Fruit fly (Drosophila melanogaster) whole organism, embryonic: Measurements from ENCODE around the gene CG43638.

ENCODE experiments used
- Bgb ChIP-seq: fragments of 200-800 bp; sonication (Bioruptor generic); IDR thresholded peaks from 2 replicates; pipeline ENCODE4 v1.3.6; 2022; ENCODE audit warnings: missing biosample characterization, missing genetic modification characterization; ENCODE audit not compliant: partially characterized antibody
- CG10147 ChIP-seq: fragments of 200-800 bp; sonication (Bioruptor generic); optimal IDR thresholded peaks from 2 replicates; lab custom pipeline; 2019; ENCODE audit warnings: missing biosample characterization, mild to moderate bottlenecking, missing genetic modification characterization, moderate library complexity
- CG10321 ChIP-seq: fragments of 200-800 bp; sonication (Bioruptor generic); IDR thresholded peaks from 2 replicates; pipeline ENCODE4 v1.3.6; 2022; ENCODE audit warnings: missing biosample characterization, missing genetic modification characterization
- CG11247 ChIP-seq: fragments of 200-800 bp; sonication (Bioruptor generic); IDR thresholded peaks from 2 replicates; pipeline ENCODE4 v1.3.6; 2022; ENCODE audit warnings: missing biosample characterization, missing genetic modification characterization
- CG11398 ChIP-seq: fragments of 200-800 bp; sonication (Bioruptor generic); optimal IDR thresholded peaks from 2 replicates; lab custom pipeline; 2016; ENCODE audit warnings: missing biosample characterization, missing genetic modification characterization
- CG11696 ChIP-seq: fragments of 200-800 bp; sonication (Bioruptor generic); IDR thresholded peaks from 2 replicates; pipeline ENCODE4 v1.3.6; 2022; ENCODE audit warnings: missing biosample characterization, missing genetic modification characterization
- CG13123 ChIP-seq: fragments of 200-800 bp; sonication (Bioruptor generic); optimal IDR thresholded peaks from 2 replicates; lab custom pipeline; 2016; ENCODE audit warnings: missing biosample characterization, missing genetic modification characterization
- CG13296 ChIP-seq: fragments of 200-800 bp; sonication (Bioruptor generic); optimal IDR thresholded peaks from 3 replicates; lab custom pipeline; 2018; ENCODE audit warnings: missing biosample characterization, mild to moderate bottlenecking, missing genetic modification characterization
- CG14050 ChIP-seq: fragments of 200-800 bp; sonication (Bioruptor generic); IDR thresholded peaks from 3 replicates; pipeline ENCODE4 v1.3.6; 2022; ENCODE audit warnings: missing biosample characterization, missing genetic modification characterization
- CG14860 ChIP-seq: fragments of 200-800 bp; sonication (Bioruptor generic); IDR thresholded peaks from 3 replicates; pipeline ENCODE4 v1.3.6; 2022; ENCODE audit warnings: missing biosample characterization, missing genetic modification characterization; ENCODE audit not compliant: partially characterized antibody
- CG14965 ChIP-seq: fragments of 200-800 bp; sonication (Bioruptor generic); optimal IDR thresholded peaks from 2 replicates; lab custom pipeline; 2016; ENCODE audit warnings: missing biosample characterization, missing genetic modification characterization, borderline replicate concordance
- CG18011 ChIP-seq: fragments of 200-800 bp; sonication (Bioruptor generic); optimal IDR thresholded peaks from 2 replicates; lab custom pipeline; 2017; ENCODE audit warnings: missing biosample characterization, missing genetic modification characterization, mild to moderate bottlenecking, moderate library complexity, missing genotype
- CG18599 ChIP-seq: fragments of 200-800 bp; sonication (Bioruptor generic); optimal IDR thresholded peaks from 3 replicates; lab custom pipeline; 2017; ENCODE audit warnings: missing biosample characterization, missing genetic modification characterization, mild to moderate bottlenecking, moderate library complexity, missing genetic modification reagents
- CG31365 ChIP-seq: fragments of 200-800 bp; sonication (Bioruptor generic); optimal IDR thresholded peaks from 2 replicates; lab custom pipeline; 2018; ENCODE audit warnings: missing biosample characterization, mild to moderate bottlenecking, missing genetic modification characterization
- CG3838 ChIP-seq: fragments of 200-800 bp; sonication (Bioruptor generic); optimal IDR thresholded peaks from 3 replicates; lab custom pipeline; 2016; ENCODE audit warnings: missing biosample characterization, missing genetic modification characterization
- CG4617 ChIP-seq: fragments of 200-800 bp; sonication (Bioruptor generic); optimal IDR thresholded peaks from 3 replicates; lab custom pipeline; 2016; ENCODE audit warnings: missing biosample characterization, missing genetic modification characterization, borderline replicate concordance
- CG6272 ChIP-seq: fragments of 200-800 bp; sonication (Bioruptor generic); IDR thresholded peaks from 2 replicates; pipeline ENCODE4 v1.3.6; 2022; ENCODE audit warnings: missing biosample characterization, missing genetic modification characterization
- CG6813 ChIP-seq: fragments of 200-800 bp; sonication (Bioruptor generic); optimal IDR thresholded peaks from 2 replicates; lab custom pipeline; 2017; ENCODE audit warnings: missing biosample characterization, missing genetic modification characterization, mild to moderate bottlenecking, moderate library complexity, missing genetic modification reagents
- CG7271 ChIP-seq: fragments of 200-800 bp; sonication (Bioruptor generic); optimal IDR thresholded peaks from 2 replicates; lab custom pipeline; 2018; ENCODE audit warnings: missing biosample characterization, mild to moderate bottlenecking, missing genetic modification characterization, moderate library complexity
- CG9609 ChIP-seq: fragments of 200-800 bp; sonication (Bioruptor generic); optimal IDR thresholded peaks from 3 replicates; lab custom pipeline; 2016; ENCODE audit warnings: missing biosample characterization, missing genetic modification characterization
- CG9727 ChIP-seq: fragments of 200-800 bp; sonication (Bioruptor generic); optimal IDR thresholded peaks from 3 replicates; lab custom pipeline; 2017; ENCODE audit warnings: missing biosample characterization, mild to moderate bottlenecking, missing genetic modification characterization
- CoRest ChIP-seq: fragments of 200-800 bp; sonication (Bioruptor generic); optimal IDR thresholded peaks from 3 replicates; lab custom pipeline; 2018; ENCODE audit warnings: missing biosample characterization, mild to moderate bottlenecking, missing genetic modification characterization, moderate library complexity
- Hmr ChIP-seq: fragments of 200-800 bp; sonication (Bioruptor generic); optimal IDR thresholded peaks from 3 replicates; lab custom pipeline; 2017; ENCODE audit warnings: mild to moderate bottlenecking, missing biosample characterization, missing genetic modification reagents, missing genetic modification characterization
- Lpt ChIP-seq: fragments of >200 bp; optimal IDR thresholded peaks from 2 replicates; lab custom pipeline; 2018; ENCODE audit warnings: missing biosample characterization, missing genetic modification characterization
- Med ChIP-seq: fragments of 200-800 bp; sonication (Bioruptor generic); peaks from one replicate; lab custom pipeline; 2016; ENCODE audit warnings: missing biosample characterization, missing genetic modification characterization, mild to moderate bottlenecking, inconsistent platforms, moderate library complexity
- Mrtf ChIP-seq: fragments of 200-800 bp; sonication (Bioruptor generic); IDR thresholded peaks from 3 replicates; pipeline ENCODE4 v1.3.6; 2022; ENCODE audit warnings: missing biosample characterization, missing genetic modification characterization
- NC2β ChIP-seq: fragments of 200-800 bp; sonication (Bioruptor generic); optimal IDR thresholded peaks from 2 replicates; lab custom pipeline; 2016; ENCODE audit warnings: missing biosample characterization, missing genetic modification characterization
- Nf-YB ChIP-seq: fragments of 200-800 bp; sonication (Bioruptor generic); optimal IDR thresholded peaks from 3 replicates; lab custom pipeline; 2019; ENCODE audit warnings: missing biosample characterization, mild to moderate bottlenecking, missing genetic modification characterization, moderate library complexity
- Side ChIP-seq: fragments of 200-800 bp; sonication (Bioruptor generic); optimal IDR thresholded peaks from 2 replicates; lab custom pipeline; 2016; ENCODE audit warnings: missing biosample characterization, missing genetic modification characterization
- Sox100B ChIP-seq: fragments of 200-800 bp; sonication (Bioruptor generic); optimal IDR thresholded peaks from 3 replicates; lab custom pipeline; 2018; ENCODE audit warnings: missing biosample characterization, mild to moderate bottlenecking, missing genetic modification characterization
- Spps ChIP-seq: fragments of 200-800 bp; sonication (Bioruptor generic); optimal IDR thresholded peaks from 2 replicates; lab custom pipeline; 2018; ENCODE audit warnings: missing biosample characterization, mild to moderate bottlenecking, missing genetic modification characterization
- btn ChIP-seq: fragments of 200-800 bp; sonication (Bioruptor generic); optimal IDR thresholded peaks from 2 replicates; lab custom pipeline; 2016; ENCODE audit warnings: missing biosample characterization, missing genetic modification characterization
- cad ChIP-seq: fragments of >200 bp; optimal IDR thresholded peaks from 2 replicates; lab custom pipeline; 2017; ENCODE audit warnings: missing biosample characterization, missing genetic modification characterization
- crc ChIP-seq: fragments of 200-800 bp; sonication (Bioruptor generic); optimal IDR thresholded peaks from 2 replicates; lab custom pipeline; 2016; ENCODE audit warnings: missing biosample characterization, missing genetic modification characterization
- crol ChIP-seq: fragments of 200-800 bp; sonication (Bioruptor generic); IDR thresholded peaks from 2 replicates; pipeline ENCODE4 v1.3.6; 2022; ENCODE audit warnings: missing biosample characterization, missing genetic modification characterization
- disco-r ChIP-seq: fragments of 200-800 bp; sonication (Bioruptor generic); optimal IDR thresholded peaks from 2 replicates; lab custom pipeline; 2016; ENCODE audit warnings: missing biosample characterization, missing genetic modification characterization
- dmrt99B ChIP-seq: fragments of 200-800 bp; sonication (Bioruptor generic); optimal IDR thresholded peaks from 2 replicates; lab custom pipeline; 2018; ENCODE audit warnings: missing biosample characterization, mild to moderate bottlenecking, missing genetic modification characterization, moderate library complexity
- exex ChIP-seq: fragments of 200-800 bp; sonication (Bioruptor generic); optimal IDR thresholded peaks from 4 replicates; lab custom pipeline; 2018; ENCODE audit warnings: missing biosample characterization, mild to moderate bottlenecking, missing genetic modification characterization, moderate library complexity
- her ChIP-seq: fragments of 200-800 bp; sonication (Bioruptor generic); optimal IDR thresholded peaks from 2 replicates; lab custom pipeline; 2016; ENCODE audit warnings: missing biosample characterization, missing genetic modification characterization
- jing ChIP-seq: fragments of 200-800 bp; sonication (Bioruptor generic); optimal IDR thresholded peaks from 2 replicates; lab custom pipeline; 2018; ENCODE audit warnings: missing biosample characterization, mild to moderate bottlenecking, missing genetic modification characterization
- knrl ChIP-seq: fragments of 200-800 bp; sonication (Bioruptor generic); IDR thresholded peaks from 3 replicates; pipeline ENCODE4 v1.3.6; 2022; ENCODE audit warnings: missing biosample characterization, missing genetic modification characterization; ENCODE audit not compliant: partially characterized antibody
- lbe ChIP-seq: fragments of 200-800 bp; sonication (Bioruptor generic); optimal IDR thresholded peaks from 2 replicates; lab custom pipeline; 2016; ENCODE audit warnings: missing biosample characterization, mild to moderate bottlenecking, missing genetic modification characterization
- pzg ChIP-seq: fragments of 200-800 bp; sonication (Bioruptor generic); optimal IDR thresholded peaks from 3 replicates; lab custom pipeline; 2018; ENCODE audit warnings: missing biosample characterization, mild to moderate bottlenecking, missing genetic modification characterization, moderate library complexity
- row ChIP-seq: fragments of 200-800 bp; sonication (Bioruptor generic); IDR thresholded peaks from 3 replicates; pipeline ENCODE4 v1.3.6; 2022; ENCODE audit warnings: missing biosample characterization, missing genetic modification characterization
- sd ChIP-seq: fragments of 200-800 bp; sonication (Bioruptor generic); optimal IDR thresholded peaks from 3 replicates; lab custom pipeline; 2018; ENCODE audit warnings: missing biosample characterization, mild to moderate bottlenecking, missing genetic modification characterization, moderate library complexity
- tap ChIP-seq: fragments of 200-800 bp; optimal IDR thresholded peaks from 3 replicates; lab custom pipeline; 2019; ENCODE audit warnings: missing biosample characterization, mild to moderate bottlenecking, missing genetic modification characterization, moderate library complexity
- tio ChIP-seq: fragments of 200-800 bp; sonication (Bioruptor generic); optimal IDR thresholded peaks from 2 replicates; lab custom pipeline; 2017; ENCODE audit warnings: missing biosample characterization, missing genetic modification characterization, inconsistent platforms
- usp ChIP-seq: fragments of >200 bp; optimal IDR thresholded peaks from 2 replicates; lab custom pipeline; 2017; ENCODE audit warnings: missing biosample characterization, missing genetic modification characterization
- vfl ChIP-seq: fragments of 200-800 bp; sonication (Bioruptor generic); optimal IDR thresholded peaks from 2 replicates; lab custom pipeline; 2016; ENCODE audit warnings: missing biosample characterization, missing genetic modification characterization
- zfh2 ChIP-seq: fragments of 200-800 bp; sonication (Bioruptor generic); optimal IDR thresholded peaks from 2 replicates; lab custom pipeline; 2016; ENCODE audit warnings: missing biosample characterization, missing genetic modification characterization

CG43638 gene

DNA sequence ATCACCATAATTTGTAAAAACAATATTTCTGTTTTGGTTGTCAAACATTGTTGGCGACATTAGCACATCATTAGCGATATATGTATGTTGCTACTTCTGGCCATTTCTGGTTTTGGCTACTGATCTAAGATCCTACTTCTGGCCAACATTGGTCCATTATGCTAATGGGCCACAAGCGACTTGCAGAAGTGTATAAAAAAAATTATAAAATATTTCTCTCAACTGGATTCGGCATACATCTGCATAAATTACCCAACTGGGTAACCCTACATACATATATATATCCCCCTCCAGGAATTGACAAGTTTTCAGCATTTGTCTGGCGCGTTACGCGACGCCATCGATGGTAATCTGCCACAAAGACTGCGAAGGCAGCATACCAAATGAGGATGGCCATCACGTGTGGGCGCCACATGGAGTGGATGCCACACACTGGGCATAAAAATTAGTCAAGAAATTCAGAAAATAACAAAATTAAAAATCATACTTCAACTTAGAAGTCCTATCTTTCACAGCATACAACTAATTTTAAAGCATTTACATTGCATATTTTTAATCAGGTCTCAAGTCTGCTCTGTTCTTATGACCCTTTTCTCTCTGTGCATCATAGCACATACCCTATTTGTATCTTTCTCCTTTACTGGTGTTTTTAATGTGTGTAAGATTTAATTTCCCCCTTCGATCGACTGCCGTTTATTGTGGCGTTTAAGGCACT lies 6.8 kb upstream of the CG43638 start (continued):
- TF ChIP-seq tio (GFP tag; lab: Kevin White, UChicago) (peak; percentile 49), her (GFP tag; lab: Kevin White, UChicago) (no peak), CG7271 (tag; lab: Kevin White, UChicago) (no peak), lbe (GFP tag; lab: Kevin White, UChicago) (no peak), CG6813 (peak; percentile 9), jing (GFP tag; lab: Kevin White, UChicago) (no peak), usp (GFP tag; lab: Kevin White, UChicago) (no peak), CG11247 (no peak), CG9609 (GFP tag; lab: Kevin White, UChicago) (no peak), Sox100B (GFP tag; lab: Kevin White, UChicago) (peak; percentile 64), Lpt (GFP tag; lab: Kevin White, UChicago) (no peak), Hmr (GFP tag; lab: Kevin White, UChicago) (no peak), CG3838 (GFP tag; lab: Kevin White, UChicago) (no peak), disco-r (no peak), Mrtf (GFP tag; lab: Robert Waterston, UW) (no peak), CG14050 (GFP tag; lab: Robert Waterston, UW) (no peak), dmrt99B (peak; percentile 67), exex (tag; lab: Kevin White, UChicago) (no peak), Spps (peak; percentile 28), NC2β (GFP tag; lab: Kevin White, UChicago) (no peak), CG11696 (no peak), pzg (GFP tag; lab: Kevin White, UChicago) (no peak), Nf-YB (GFP tag; lab: Kevin White, UChicago) (peak; percentile 15), CG11398 (GFP tag; lab: Kevin White, UChicago) (no peak), btn (GFP tag; lab: Kevin White, UChicago) (peak; percentile 48), CG9727 (GFP tag; lab: Kevin White, UChicago) (peak; percentile 73), zfh2 (no peak), CG13123 (GFP tag; lab: Kevin White, UChicago) (no peak), CG18599 (GFP tag; lab: Kevin White, UChicago) (peak; percentile 66), CG31365 (tag; lab: Kevin White, UChicago) (no peak), tap (tag; lab: Kevin White, UChicago) (peak; percentile 59), CG18011 (GFP tag; lab: Kevin White, UChicago) (no peak), crol (GFP tag; lab: Robert Waterston, UW) (no peak), cad (GFP tag; lab: Kevin White, UChicago) (no peak), knrl (GFP tag; lab: Robert Waterston, UW) (no peak), crc (GFP tag; lab: Kevin White, UChicago) (no peak), CG13296 (GFP tag; lab: Kevin White, UChicago) (no peak), CG14860 (no peak), vfl (GFP tag; lab: Kevin White, UChicago) (no peak), CG4617 (no peak), Med (GFP tag; lab: Kevin White, UChicago) (peak; percentile 75), CG10321 (GFP tag; lab: Robert Waterston, UW) (no peak), sd (tag; lab: Kevin White, UChicago) (no peak), CoRest (peak; percentile 27), CG6272 (no peak), CG10147 (GFP tag; lab: Kevin White, UChicago) (no peak), CG14965 (GFP tag; lab: Kevin White, UChicago) (no peak), row (peak; percentile 71), Bgb (GFP tag; lab: Robert Waterston, UW) (no peak), Side (GFP tag; lab: Kevin White, UChicago) (no peak)
